Fruit fly (Drosophila melanogaster): ENCODE results near the gene Trp1.

The Trp1 gene

DNA sequence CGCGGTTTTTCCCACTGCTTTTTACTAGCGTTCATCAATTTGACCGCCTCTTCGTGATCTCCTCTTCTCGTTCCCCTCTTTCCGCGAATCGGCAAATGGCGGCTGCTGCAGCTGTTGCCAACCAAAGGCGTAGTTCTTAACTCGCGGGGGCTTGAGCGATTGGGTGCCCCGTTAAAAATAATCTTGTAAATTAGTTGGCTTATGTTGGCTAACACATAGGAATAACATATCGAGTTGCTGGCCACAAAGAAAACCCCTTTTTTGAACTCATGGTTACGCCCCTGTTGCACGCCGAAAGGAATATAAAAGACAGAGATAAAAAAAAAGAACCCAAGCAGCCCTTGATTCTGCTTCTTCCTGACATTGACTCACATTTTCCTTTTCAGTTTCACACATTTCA, 48.1 kb downstream of the Trp1 start:
- peak; percentile 83 for TF ChIP-seq CG17801 (GFP tag; optimal IDR thresholded peaks at IDR 0.05; ENCODE audit: partially characterized antibody)

DNA sequence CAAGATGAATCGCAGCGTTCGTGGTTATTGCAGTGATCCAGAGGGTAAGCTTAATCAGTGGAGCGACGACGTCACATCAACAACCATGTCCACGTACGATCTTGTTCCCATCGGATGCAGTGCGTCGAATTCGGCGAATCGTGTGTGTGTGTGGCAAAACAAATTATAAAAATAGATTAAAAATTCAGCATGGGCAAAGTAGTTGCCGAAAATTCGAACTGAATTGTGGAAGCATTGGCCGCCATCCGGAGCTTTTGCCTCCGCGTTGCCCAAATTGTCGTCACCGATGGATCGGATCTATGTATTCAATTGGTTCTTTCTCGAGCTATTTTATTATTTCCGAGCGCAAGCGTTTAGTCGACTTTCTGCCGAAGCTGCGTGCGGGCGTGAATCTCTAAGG, 51.3 kb downstream of the Trp1 start, which contains the start of gene Spn31A:
Spn31A (plus strand) TSS at position 301 of the 400 bp plus-strand sequence.
- TF ChIP-seq CG17801 (GFP tag; optimal IDR thresholded peaks at IDR 0.05; ENCODE audit: partially characterized antibody) = no peak

DNA sequence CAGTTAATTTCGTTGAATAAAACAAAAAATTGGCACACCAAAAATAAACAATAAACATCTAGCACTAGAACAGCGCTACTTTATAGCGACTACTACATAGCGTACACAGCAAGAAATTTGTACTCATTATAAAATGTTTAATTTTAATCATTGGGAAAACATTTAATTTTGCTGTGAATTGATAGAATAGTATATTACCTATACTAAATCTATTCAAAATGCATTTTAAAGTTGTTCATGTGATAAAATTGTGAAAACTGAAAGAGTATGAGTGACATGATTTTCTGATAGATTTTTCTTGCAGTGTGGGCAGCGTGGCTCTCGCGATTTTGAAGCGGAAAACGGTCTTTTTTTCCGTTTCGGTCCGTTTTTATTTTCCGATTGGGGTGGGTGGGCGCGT, 52.1 kb downstream of the Trp1 start:
- no peak for TF ChIP-seq CG17801 (GFP tag; optimal IDR thresholded peaks at IDR 0.05; ENCODE audit: partially characterized antibody)
